Fruit fly (Drosophila melanogaster): ENCODE measurements around the gene CG14708.
A peak's percentile ranks its signal among the peaks of the same experiment; 100 is the strongest.

The CG14708 gene

dm6 chr3R:11557492-11557965, 3.6 kb downstream of the CG14708 start, which contains the start of gene CG10898 (continued):
- TF ChIP-seq CG9876 (GFP tag; optimal IDR thresholded peaks at IDR 0.05) (peak; percentile 73), CG6791 (GFP tag; IDR thresholded peaks at IDR 0.05; ENCODE audit: partially characterized antibody) (no peak), CG1792 (GFP tag; optimal IDR thresholded peaks at IDR 0.05) (peak; percentile 86), lov (optimal IDR thresholded peaks at IDR 0.05) (no peak), lov (GFP tag; IDR thresholded peaks at IDR 0.05) (peak; percentile 83; the same call in 2 of the 3 replicates), aop (GFP tag; IDR thresholded peaks at IDR 0.05) (no peak), C15 (GFP tag; IDR thresholded peaks at IDR 0.05) (peak; percentile 78; the same call in 2 of the 3 replicates), lbe (GFP tag; optimal IDR thresholded peaks at IDR 0.05) (peak; percentile 36), slp2 (GFP tag; optimal IDR thresholded peaks at IDR 0.05) (peak; percentile 80), bowl (GFP tag; IDR thresholded peaks at IDR 0.05) (peak; percentile 58; the same call in 1 of the 2 replicates), Myb (GFP tag; optimal IDR thresholded peaks at IDR 0.05) (peak; percentile 98), CG1529 (GFP tag; optimal IDR thresholded peaks at IDR 0.05) (peak; percentile 33), disco-r (GFP tag; optimal IDR thresholded peaks at IDR 0.05) (peak; percentile 2), CG32772 (GFP tag; IDR thresholded peaks at IDR 0.05) (peak; percentile 86), CG12236 (GFP tag; optimal IDR thresholded peaks at IDR 0.05) (peak; percentile 50), pb (GFP tag; optimal IDR thresholded peaks at IDR 0.05) (peak; percentile 61), CG31388 (GFP tag; optimal IDR thresholded peaks at IDR 0.05) (peak; percentile 58), CG16863 (GFP tag; optimal IDR thresholded peaks at IDR 0.05) (peak; percentile 84), Spps (tag; optimal IDR thresholded peaks at IDR 0.05) (peak; percentile 62), cwo (GFP tag; optimal IDR thresholded peaks at IDR 0.05) (peak; percentile 57), usp (GFP tag; optimal IDR thresholded peaks at IDR 0.05) (no peak), dati (GFP tag; IDR thresholded peaks at IDR 0.05) (peak; percentile 67; the same call in 1 of the 2 replicates), br (optimal IDR thresholded peaks at IDR 0.05) (no peak), CG3281 (GFP tag; optimal IDR thresholded peaks at IDR 0.05) (peak; percentile 76), Sin3A (optimal IDR thresholded peaks at IDR 0.05) (peak; percentile 83), ci (GFP tag; IDR thresholded peaks at IDR 0.05) (peak; percentile 91), Elba2 (GFP tag; optimal IDR thresholded peaks at IDR 0.05) (peak; percentile 69), shn (GFP tag; optimal IDR thresholded peaks at IDR 0.05) (peak; percentile 82), Awh (GFP tag; IDR thresholded peaks at IDR 0.05) (peak; percentile 73), Bteb2 (GFP tag; optimal IDR thresholded peaks at IDR 0.05) (peak; percentile 86), Dip3 (GFP tag; optimal IDR thresholded peaks at IDR 0.05) (peak; percentile 87), ab (GFP tag; optimal IDR thresholded peaks at IDR 0.05) (peak; percentile 65), CG1647 (GFP tag; optimal IDR thresholded peaks at IDR 0.05) (peak; percentile 87), wor (GFP tag; IDR thresholded peaks at IDR 0.05) (peak; percentile 58), eyg (GFP tag; optimal IDR thresholded peaks at IDR 0.05) (peak; percentile 65), fru (optimal IDR thresholded peaks at IDR 0.05) (no peak), Mes4 (GFP tag; optimal IDR thresholded peaks at IDR 0.05) (peak; percentile 70), CG6272 (GFP tag; IDR thresholded peaks at IDR 0.05) (peak; percentile 80), CG12769 (tag; optimal IDR thresholded peaks at IDR 0.05) (peak; percentile 84), Hr51 (GFP tag; optimal IDR thresholded peaks at IDR 0.05) (peak; percentile 77 to 84), H15 (GFP tag; IDR thresholded peaks at IDR 0.05) (peak; percentile 81), danr (GFP tag; IDR thresholded peaks at IDR 0.05) (peak; percentile 47; the same call in 1 of the 2 replicates), nau (GFP tag; optimal IDR thresholded peaks at IDR 0.05) (peak; percentile 62), CG1602 (GFP tag; optimal IDR thresholded peaks at IDR 0.05) (peak; percentile 74), CG11695 (GFP tag; IDR thresholded peaks at IDR 0.05) (peak; percentile 83), CG7372 (GFP tag; IDR thresholded peaks at IDR 0.05) (peak; percentile 77), toy (GFP tag; IDR thresholded peaks at IDR 0.05) (peak; percentile 59; the same call in 1 of the 2 replicates), CG10209 (GFP tag; optimal IDR thresholded peaks at IDR 0.05) (peak; percentile 76), gro (GFP tag; optimal IDR thresholded peaks at IDR 0.05) (peak; percentile 86), twi (tag; optimal IDR thresholded peaks at IDR 0.05) (peak; percentile 57), ac (GFP tag; optimal IDR thresholded peaks at IDR 0.05) (no peak), org-1 (GFP tag; optimal IDR thresholded peaks at IDR 0.05) (peak; percentile 34), CG12942 (GFP tag; optimal IDR thresholded peaks at IDR 0.05) (peak; percentile 83)
